Worm (Caenorhabditis elegans): ENCODE measurements around the gene srh-200.

ce11 chrV:7624152-7624551 is 29.3 kb downstream of the srh-200 start, which contains the start of gene C50E3.13:
- no peak for TF ChIP-seq ref-1 (GFP tag; conservative IDR thresholded peaks at IDR 0.05)
- no peak for TF ChIP-seq ztf-23 (GFP tag; IDR thresholded peaks at IDR 0.05)
- no peak for TF ChIP-seq flt-1 (GFP tag; IDR thresholded peaks at IDR 0.05)
- TF ChIP-seq cog-1 (tag; optimal IDR thresholded peaks at IDR 0.05): no peak
- no peak for TF ChIP-seq T22C8.4 (GFP tag; IDR thresholded peaks at IDR 0.05)
- TF ChIP-seq med-1 (GFP tag; optimal IDR thresholded peaks at IDR 0.05; ENCODE audit: insufficient read depth): no peak
- TF ChIP-seq ztf-29 (GFP tag; IDR thresholded peaks at IDR 0.05): no peak
- no peak for TF ChIP-seq tab-1 (GFP tag; IDR thresholded peaks at IDR 0.05)
